Fruit fly (Drosophila melanogaster) whole organism, embryonic: Measurements from ENCODE around the gene CG11986.

Experiments
- CG1024 ChIP-seq: fragments of 200-800 bp; sonication (Bioruptor generic); IDR thresholded peaks from 2 replicates; pipeline ENCODE4 v1.3.6; 2022; ENCODE audit warnings: missing biosample characterization, missing genetic modification characterization
- CG10543 ChIP-seq: fragments of 200-800 bp; sonication (Bioruptor generic); optimal IDR thresholded peaks from 3 replicates; lab custom pipeline; 2017; ENCODE audit warnings: missing biosample characterization, mild to moderate bottlenecking, missing genetic modification characterization, moderate library complexity
- CG12155 ChIP-seq: fragments of 200-800 bp; sonication (Bioruptor generic); optimal IDR thresholded peaks from 3 replicates; lab custom pipeline; 2016; ENCODE audit warnings: missing biosample characterization, missing genetic modification characterization
- CG13123 ChIP-seq: fragments of 200-800 bp; sonication (Bioruptor generic); optimal IDR thresholded peaks from 2 replicates; lab custom pipeline; 2016; ENCODE audit warnings: missing biosample characterization, missing genetic modification characterization
- CG13287 ChIP-seq: fragments of 200-800 bp; sonication (Bioruptor generic); IDR thresholded peaks from 2 replicates; pipeline ENCODE4 v1.3.6; 2022; ENCODE audit warnings: missing biosample characterization, missing genetic modification characterization; ENCODE audit not compliant: partially characterized antibody
- CG14441 ChIP-seq: fragments of 200-800 bp; sonication (Bioruptor generic); IDR thresholded peaks from 2 replicates; pipeline ENCODE4 v1.3.6; 2022; ENCODE audit warnings: missing biosample characterization, missing genetic modification characterization
- CG14860 ChIP-seq: fragments of 200-800 bp; sonication (Bioruptor generic); IDR thresholded peaks from 3 replicates; pipeline ENCODE4 v1.3.6; 2022; ENCODE audit warnings: missing biosample characterization, missing genetic modification characterization; ENCODE audit not compliant: partially characterized antibody
- CG1602 ChIP-seq: fragments of 200-800 bp; sonication (Bioruptor generic); optimal IDR thresholded peaks from 3 replicates; lab custom pipeline; 2016; ENCODE audit warnings: missing biosample characterization, missing genetic modification characterization
- CG16779 ChIP-seq: fragments of 200-800 bp; sonication (Bioruptor generic); IDR thresholded peaks from 2 replicates; pipeline ENCODE4 v1.3.6; 2022; ENCODE audit warnings: missing biosample characterization, missing genetic modification characterization
- CG16813 ChIP-seq: fragments of 200-800 bp; sonication (Bioruptor generic); IDR thresholded peaks from 3 replicates; pipeline ENCODE4 v1.3.6; 2022; ENCODE audit warnings: missing biosample characterization, missing genetic modification characterization; ENCODE audit not compliant: partially characterized antibody
- CG2875 ChIP-seq: fragments of 200-800 bp; sonication (Bioruptor generic); optimal IDR thresholded peaks from 2 replicates; lab custom pipeline; 2017; ENCODE audit warnings: missing biosample characterization, mild to moderate bottlenecking, missing genetic modification characterization, missing genetic modification reagents
- CG3838 ChIP-seq: fragments of 200-800 bp; sonication (Bioruptor generic); optimal IDR thresholded peaks from 3 replicates; lab custom pipeline; 2016; ENCODE audit warnings: missing biosample characterization, missing genetic modification characterization
- CG4404 ChIP-seq: fragments of 200-800 bp; sonication (Bioruptor generic); IDR thresholded peaks from 2 replicates; pipeline ENCODE4 v1.3.6; 2022; ENCODE audit warnings: missing biosample characterization, missing genetic modification characterization
- CG4424 ChIP-seq: fragments of 200-800 bp; sonication (Bioruptor generic); optimal IDR thresholded peaks from 3 replicates; lab custom pipeline; 2016; ENCODE audit warnings: missing biosample characterization, missing genetic modification characterization
- CG6654 ChIP-seq: fragments of 200-800 bp; sonication (Bioruptor generic); optimal IDR thresholded peaks from 2 replicates; lab custom pipeline; 2017; ENCODE audit warnings: missing biosample characterization, mild to moderate bottlenecking, missing genetic modification characterization
- CG6765 ChIP-seq: fragments of 200-800 bp; sonication (Bioruptor generic); optimal IDR thresholded peaks from 3 replicates; lab custom pipeline; 2017; ENCODE audit warnings: missing biosample characterization, mild to moderate bottlenecking, missing genetic modification characterization
- CG7786 ChIP-seq: fragments of 200-800 bp; sonication (Bioruptor generic); optimal IDR thresholded peaks from 2 replicates; lab custom pipeline; 2016; ENCODE audit warnings: missing biosample characterization, missing genetic modification characterization
- CG8281 ChIP-seq: fragments of 200-800 bp; sonication (Bioruptor generic); optimal IDR thresholded peaks from 2 replicates; lab custom pipeline; 2018; ENCODE audit warnings: missing biosample characterization, mild to moderate bottlenecking, missing genetic modification characterization, moderate library complexity
- CG8359 ChIP-seq: fragments of 200-800 bp; sonication (Bioruptor generic); optimal IDR thresholded peaks from 2 replicates; lab custom pipeline; 2017; ENCODE audit warnings: missing biosample characterization, mild to moderate bottlenecking, missing genetic modification characterization, borderline replicate concordance
- CG8478 ChIP-seq: fragments of >200 bp; optimal IDR thresholded peaks from 2 replicates; lab custom pipeline; 2018
- CG8765 ChIP-seq: fragments of 200-800 bp; sonication (Bioruptor generic); IDR thresholded peaks from 2 replicates; pipeline ENCODE4 v1.3.6; 2022; ENCODE audit warnings: missing biosample characterization, missing genetic modification characterization
- CHES-1-like ChIP-seq: fragments of 200-800 bp; sonication (Bioruptor generic); optimal IDR thresholded peaks from 2 replicates; lab custom pipeline; 2016; ENCODE audit warnings: missing biosample characterization, missing genetic modification characterization
- CoRest ChIP-seq: fragments of 200-800 bp; sonication (Bioruptor generic); optimal IDR thresholded peaks from 3 replicates; lab custom pipeline; 2018; ENCODE audit warnings: missing biosample characterization, mild to moderate bottlenecking, missing genetic modification characterization, moderate library complexity
- Fer2 ChIP-seq: fragments of 200-800 bp; sonication (Bioruptor generic); optimal IDR thresholded peaks from 2 replicates; lab custom pipeline; 2018; ENCODE audit warnings: missing biosample characterization, mild to moderate bottlenecking, missing genetic modification characterization, moderate library complexity
- Gsc ChIP-seq: fragments of 200-800 bp; sonication (Bioruptor generic); IDR thresholded peaks from 2 replicates; pipeline ENCODE4 v1.3.6; 2022; ENCODE audit warnings: missing biosample characterization, missing genetic modification characterization
- H15 ChIP-seq: fragments of 200-800 bp; sonication (Bioruptor generic); IDR thresholded peaks from 3 replicates; pipeline ENCODE4 v1.3.6; 2022; ENCODE audit warnings: missing biosample characterization, missing genetic modification characterization
- Med ChIP-seq: fragments of 200-800 bp; sonication (Bioruptor generic); peaks from one replicate; lab custom pipeline; 2016; ENCODE audit warnings: missing biosample characterization, missing genetic modification characterization, mild to moderate bottlenecking, inconsistent platforms, moderate library complexity
- Mes4 ChIP-seq: fragments of 200-800 bp; sonication (Bioruptor generic); optimal IDR thresholded peaks from 2 replicates; lab custom pipeline; 2016; ENCODE audit warnings: missing biosample characterization, missing genetic modification characterization
- NFAT ChIP-seq: fragments of 200-800 bp; sonication (Bioruptor generic); IDR thresholded peaks from 2 replicates; pipeline ENCODE4 v1.3.6; 2022; ENCODE audit warnings: missing biosample characterization, missing genetic modification characterization
- Ravus ChIP-seq: fragments of 200-800 bp; sonication (Bioruptor generic); IDR thresholded peaks from 2 replicates; pipeline ENCODE4 v1.3.6; 2022; ENCODE audit warnings: missing biosample characterization, missing genetic modification characterization
- Sin3A ChIP-seq: fragments of >200 bp; optimal IDR thresholded peaks from 2 replicates; lab custom pipeline; 2018
- Tbp ChIP-seq: fragments of >200 bp; optimal IDR thresholded peaks from 2 replicates; lab custom pipeline; 2018; ENCODE audit warnings: missing biosample characterization, missing genetic modification characterization
- aop ChIP-seq: fragments of 200-800 bp; sonication (Bioruptor generic); IDR thresholded peaks from 2 replicates; pipeline ENCODE4 v1.3.6; 2022; ENCODE audit warnings: missing biosample characterization, missing genetic modification characterization
- cas ChIP-seq: fragments of 200-800 bp; sonication (Bioruptor generic); IDR thresholded peaks from 2 replicates; pipeline ENCODE4 v1.3.6; 2022; ENCODE audit warnings: missing biosample characterization, missing genetic modification characterization
- ci ChIP-seq: fragments of 200-800 bp; sonication (Bioruptor generic); IDR thresholded peaks from 3 replicates; pipeline ENCODE4 v1.3.6; 2022; ENCODE audit warnings: missing biosample characterization, missing genetic modification characterization
- dmrt11E ChIP-seq: fragments of 200-800 bp; sonication (Bioruptor generic); optimal IDR thresholded peaks from 3 replicates; lab custom pipeline; 2018; ENCODE audit warnings: missing biosample characterization, mild to moderate bottlenecking, missing genetic modification characterization, moderate library complexity
- eve ChIP-seq, 2 experiments: fragments of >200 bp; optimal IDR thresholded peaks; 2 replicates each; lab custom pipeline; 2017; ENCODE audit warnings: missing biosample characterization in 2 of 2, missing genetic modification characterization in 2 of 2
- fd64A ChIP-seq: fragments of 200-800 bp; sonication (Bioruptor generic); optimal IDR thresholded peaks from 3 replicates; lab custom pipeline; 2018; ENCODE audit warnings: missing biosample characterization, mild to moderate bottlenecking, missing genetic modification characterization
- kni ChIP-seq: fragments of 200-800 bp; sonication (Bioruptor generic); optimal IDR thresholded peaks from 3 replicates; lab custom pipeline; 2017; ENCODE audit warnings: mild to moderate bottlenecking, missing biosample characterization, missing genetic modification reagents, missing genetic modification characterization
- lbe ChIP-seq: fragments of 200-800 bp; sonication (Bioruptor generic); optimal IDR thresholded peaks from 2 replicates; lab custom pipeline; 2016; ENCODE audit warnings: missing biosample characterization, mild to moderate bottlenecking, missing genetic modification characterization
- luna ChIP-seq: fragments of 200-800 bp; sonication (Bioruptor generic); optimal IDR thresholded peaks from 2 replicates; lab custom pipeline; 2016; ENCODE audit warnings: missing biosample characterization, missing genetic modification characterization
- pros ChIP-seq: fragments of 200-800 bp; sonication (Bioruptor generic); optimal IDR thresholded peaks from 3 replicates; lab custom pipeline; 2019; ENCODE audit warnings: missing biosample characterization, mild to moderate bottlenecking, missing genetic modification characterization, moderate library complexity
- pzg ChIP-seq: fragments of 200-800 bp; sonication (Bioruptor generic); optimal IDR thresholded peaks from 3 replicates; lab custom pipeline; 2018; ENCODE audit warnings: missing biosample characterization, mild to moderate bottlenecking, missing genetic modification characterization, moderate library complexity
- ro ChIP-seq: fragments of 200-800 bp; sonication (Bioruptor generic); IDR thresholded peaks from 2 replicates; pipeline ENCODE4 v1.3.6; 2022; ENCODE audit warnings: missing biosample characterization, missing genetic modification characterization
- tna ChIP-seq: fragments of 200-800 bp; sonication (Bioruptor generic); IDR thresholded peaks from 2 replicates; pipeline ENCODE4 v1.3.6; 2022; ENCODE audit warnings: missing biosample characterization, missing genetic modification characterization; ENCODE audit not compliant: partially characterized antibody
- toy ChIP-seq: fragments of 200-800 bp; sonication (Bioruptor generic); IDR thresholded peaks from 2 replicates; pipeline ENCODE4 v1.3.6; 2022; ENCODE audit warnings: missing biosample characterization, missing genetic modification characterization
- trem ChIP-seq: fragments of 200-800 bp; optimal IDR thresholded peaks from 3 replicates; lab custom pipeline; 2019; ENCODE audit warnings: missing biosample characterization, mild to moderate bottlenecking, missing genetic modification characterization, moderate library complexity
- usp ChIP-seq: fragments of >200 bp; optimal IDR thresholded peaks from 2 replicates; lab custom pipeline; 2017; ENCODE audit warnings: missing biosample characterization, missing genetic modification characterization
- vvl ChIP-seq: fragments of 200-800 bp; sonication (Bioruptor generic); IDR thresholded peaks from 2 replicates; pipeline ENCODE4 v1.3.6; 2022; ENCODE audit warnings: missing biosample characterization, missing genetic modification characterization
- wek ChIP-seq: fragments of 200-800 bp; sonication (Bioruptor generic); optimal IDR thresholded peaks from 3 replicates; lab custom pipeline; 2018; ENCODE audit warnings: missing biosample characterization, mild to moderate bottlenecking, missing genetic modification characterization, moderate library complexity

The CG11986 gene

dm6 chr3R:9047561-9048465 is 32.6 kb downstream of the CG11986 start, which contains the start of gene Rel (continued):
- TF ChIP-seq CG8281 (tag; lab: Kevin White, UChicago) = peak; percentile 28
- TF ChIP-seq CG8765 (GFP tag; lab: Robert Waterston, UW) = no peak
- no peak for TF ChIP-seq pros (GFP tag; lab: Kevin White, UChicago)
- no peak for TF ChIP-seq toy (GFP tag; lab: Robert Waterston, UW)
- no peak for TF ChIP-seq cas (GFP tag; lab: Robert Waterston, UW)
- no peak for TF ChIP-seq Tbp (GFP tag; lab: Kevin White, UChicago)
- TF ChIP-seq CoRest (tag; lab: Kevin White, UChicago) = peak; percentile 90
- peak; percentile 54 for TF ChIP-seq CG1602 (GFP tag; lab: Kevin White, UChicago)
- TF ChIP-seq CG13123 (GFP tag; lab: Kevin White, UChicago) = peak; percentile 4
- peak; percentile 42 for TF ChIP-seq kni (GFP tag; lab: Kevin White, UChicago)
- no peak for TF ChIP-seq eve (GFP tag; optimal IDR thresholded peaks at IDR 0.05; lab: Kevin White, UChicago)
- TF ChIP-seq CG1024 (GFP tag; lab: Robert Waterston, UW) = no peak
- peak; percentile 26 for TF ChIP-seq CG6765
- no peak for TF ChIP-seq wek (GFP tag; lab: Kevin White, UChicago)
- TF ChIP-seq CG4424 (GFP tag; lab: Kevin White, UChicago) = peak; percentile 50
- no peak for TF ChIP-seq CG16779
- TF ChIP-seq usp (GFP tag; lab: Kevin White, UChicago) = no peak
- no peak for TF ChIP-seq Ravus
- TF ChIP-seq Sin3A (lab: Kevin White, UChicago) = no peak
- no peak for TF ChIP-seq CG14860 (GFP tag; lab: Robert Waterston, UW)
- no peak for TF ChIP-seq ro
- no peak for TF ChIP-seq H15 (GFP tag; lab: Robert Waterston, UW)
- TF ChIP-seq CG4404 (GFP tag; lab: Robert Waterston, UW) = no peak
- no peak for TF ChIP-seq Mes4 (GFP tag; lab: Kevin White, UChicago)
- TF ChIP-seq CG12155 (GFP tag; lab: Kevin White, UChicago) = peak; percentile 53
- no peak for TF ChIP-seq CG16813
- no peak for TF ChIP-seq Gsc (GFP tag; lab: Robert Waterston, UW)
- TF ChIP-seq ci (GFP tag; lab: Robert Waterston, UW) = no peak
- no peak for TF ChIP-seq aop (GFP tag; lab: Robert Waterston, UW)
- TF ChIP-seq CG8359 = no peak
- TF ChIP-seq CG3838 (GFP tag; lab: Kevin White, UChicago) = no peak
- peak; percentile 11 for TF ChIP-seq CG2875 (GFP tag; lab: Kevin White, UChicago)
- no peak for TF ChIP-seq CG7786
- TF ChIP-seq trem = peak; percentile 77
- TF ChIP-seq pzg (GFP tag; lab: Kevin White, UChicago) = peak; percentile 67
- no peak for TF ChIP-seq CG14441 (GFP tag; lab: Robert Waterston, UW)
- TF ChIP-seq Fer2 (tag; lab: Kevin White, UChicago) = peak; percentile 37
- peak; percentile 82 for TF ChIP-seq dmrt11E
- peak; percentile 26 for TF ChIP-seq CG6654 (GFP tag; lab: Kevin White, UChicago)
- peak; percentile 41 for TF ChIP-seq CHES-1-like
- no peak for TF ChIP-seq tna (GFP tag; lab: Robert Waterston, UW)
- TF ChIP-seq vvl (GFP tag; lab: Robert Waterston, UW) = no peak
- TF ChIP-seq fd64A (GFP tag; lab: Kevin White, UChicago) = no peak
- no peak for TF ChIP-seq CG8478 (lab: Kevin White, UChicago)
- peak; percentile 29 for TF ChIP-seq luna
- TF ChIP-seq Med = peak; percentile 88
- TF ChIP-seq CG13287 (GFP tag; lab: Robert Waterston, UW) = no peak
- TF ChIP-seq CG10543 (GFP tag; lab: Kevin White, UChicago) = peak; percentile 98
- peak; percentile 70 for TF ChIP-seq lbe
- no peak for TF ChIP-seq NFAT (GFP tag; lab: Robert Waterston, UW)
